Worm (Caenorhabditis elegans): ENCODE data around the gene sec-10.

DNA sequence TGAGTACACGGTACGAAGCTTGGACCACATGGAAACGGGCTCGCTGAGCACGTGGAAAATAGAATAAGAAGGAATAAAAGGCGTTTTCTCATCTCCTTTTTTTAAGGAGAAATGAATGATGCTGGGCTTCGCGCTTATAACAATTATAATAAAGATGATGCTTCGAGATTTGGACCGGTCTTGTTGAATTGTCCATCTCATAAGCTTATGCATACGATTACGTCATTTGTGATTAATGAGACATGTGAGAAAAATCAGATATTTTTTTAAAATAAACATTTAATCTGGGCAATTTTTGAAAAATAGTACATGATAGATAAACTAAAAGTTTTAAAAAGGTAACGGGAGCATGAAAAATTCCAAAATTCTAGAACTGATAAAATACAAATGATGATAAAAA, 25.1 kb downstream of the sec-10 start, which contains the start of gene C46A5.4:
- TF ChIP-seq unc-62 (GFP tag; optimal IDR thresholded peaks at IDR 0.05) = no peak
- TF ChIP-seq ztf-11 (tag; optimal IDR thresholded peaks at IDR 0.05) = no peak
- no peak for TF ChIP-seq nhr-12 (tag; optimal IDR thresholded peaks at IDR 0.05)

All from whole organism, mixed stage, embryonic.